Worm (Caenorhabditis elegans) whole organism, L4/young adult: Measurements from ENCODE around the gene F44E2.7.

Source experiments
- W03F9.2 ChIP-seq: fragments of 150-350 bp; optimal IDR thresholded peaks from 2 replicates; lab custom pipeline; 2014; ENCODE audit warnings: missing biosample characterization, missing genetic modification characterization
- dao-5 ChIP-seq: sonication (generic microtip); optimal IDR thresholded peaks from 2 replicates; lab custom pipeline; 2016; ENCODE audit warnings: missing genotype, missing genetic modification characterization, moderate library complexity, missing compliant biosample characterization
- him-1 ChIP-seq: sonication (generic microtip); optimal IDR thresholded peaks from 2 replicates; lab custom pipeline; 2016; ENCODE audit warnings: missing genotype, missing genetic modification reagents, missing genetic modification characterization, missing compliant biosample characterization

- no peak for TF ChIP-seq dao-5
- no peak for TF ChIP-seq him-1 (tag; lab: Kevin White, UChicago)
- TF ChIP-seq W03F9.2 (tag; lab: Kevin White, UChicago), result peak; percentile 85
These were observed 2.3 kb upstream of the F44E2.7 start, which contains the start of gene F44E2.9 for ce11 chrIII:8850482-8851047.
